Worm (Caenorhabditis elegans): ENCODE measurements around the gene Y17G9B.5.

Y17G9B.5 gene

ce11 chrIV:4771792-4772191 is 21.8 kb downstream of the Y17G9B.5 start, which contains the start of gene R11E3.2:
R11E3.2 (plus strand) TSS chrIV:4772092.
- TF ChIP-seq hlh-17 (GFP tag; optimal IDR thresholded peaks at IDR 0.05; ENCODE audit: borderline replicate concordance) (no peak), nhr-85 (tag) (no peak), pqm-1 (tag; optimal IDR thresholded peaks at IDR 0.05) (no peak), aly-2 (tag; optimal IDR thresholded peaks at IDR 0.05) (no peak), mdl-1 (tag; optimal IDR thresholded peaks at IDR 0.05) (no peak), nhr-20 (tag; optimal IDR thresholded peaks at IDR 0.05) (no peak), lin-15B (tag; optimal IDR thresholded peaks at IDR 0.05) (no peak), efl-3 (GFP tag; optimal IDR thresholded peaks at IDR 0.05) (no peak), nhr-76 (tag; optimal IDR thresholded peaks at IDR 0.05) (no peak), swsn-7 (tag; optimal IDR thresholded peaks at IDR 0.05) (no peak), nhr-12 (tag; optimal IDR thresholded peaks at IDR 0.05) (no peak), sup-37 (GFP tag; optimal IDR thresholded peaks at IDR 0.05) (no peak), unc-86 (tag; optimal IDR thresholded peaks at IDR 0.05) (no peak), ceh-82 (tag; optimal IDR thresholded peaks at IDR 0.05) (no peak), nhr-28 (tag; optimal IDR thresholded peaks at IDR 0.05) (no peak)

ce11 chrIV:4776001-4776400 is 26.0 kb downstream of the Y17G9B.5 start, which contains the start of gene R11E3.19:
R11E3.19 (minus strand) TSS chrIV:4776101.
- TF ChIP-seq mdl-1 (tag; optimal IDR thresholded peaks at IDR 0.05) (no peak), nhr-237 (tag; optimal IDR thresholded peaks at IDR 0.05) (no peak), snu-23 (GFP tag; optimal IDR thresholded peaks at IDR 0.05) (no peak), fos-1 (tag; optimal IDR thresholded peaks at IDR 0.05) (no peak)

ce11 chrIV:4776501-4776900 is 26.5 kb downstream of the Y17G9B.5 start:
- TF ChIP-seq snpc-4 (tag; optimal IDR thresholded peaks at IDR 0.05) (no peak), ama-1 (optimal IDR thresholded peaks at IDR 0.05) (no peak), fos-1 (tag; optimal IDR thresholded peaks at IDR 0.05) (no peak), nhr-237 (tag; optimal IDR thresholded peaks at IDR 0.05) (no peak), xbp-1 (tag; optimal IDR thresholded peaks at IDR 0.05) (peak; percentile 6), hlh-17 (GFP tag; optimal IDR thresholded peaks at IDR 0.05; ENCODE audit: borderline replicate concordance) (no peak), ceh-82 (tag; optimal IDR thresholded peaks at IDR 0.05) (no peak), nhr-85 (tag) (no peak)

DNA sequence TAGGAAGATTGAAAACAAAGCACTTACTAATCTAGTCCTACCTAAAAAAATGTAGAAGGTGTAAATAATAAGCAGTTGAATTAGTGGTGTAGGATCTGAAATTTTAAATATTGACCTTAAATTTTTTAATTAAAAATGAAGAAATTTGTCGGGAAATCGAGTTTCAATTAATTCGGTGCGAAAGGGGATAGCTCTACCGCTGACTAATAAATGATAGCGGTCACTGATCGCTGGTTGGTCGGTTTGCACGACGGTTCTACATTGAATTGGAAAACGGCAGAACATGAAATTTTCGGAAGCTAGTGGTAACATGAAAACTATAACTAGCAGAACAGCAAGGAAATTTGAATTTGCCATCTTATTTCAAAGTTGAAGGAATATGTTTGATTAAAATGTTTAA is 30.1 kb downstream of the Y17G9B.5 start, which contains the start of gene set-15:
set-15 (minus strand) TSS at position 101 of the 400 bp plus-strand sequence.
- TF ChIP-seq egl-13 (tag; optimal IDR thresholded peaks at IDR 0.05): no peak
- no peak for TF ChIP-seq pag-3 (tag; optimal IDR thresholded peaks at IDR 0.05; ENCODE audit: borderline replicate concordance, insufficient read depth)
- TF ChIP-seq dpl-1 (GFP tag; optimal IDR thresholded peaks at IDR 0.05): no peak
- no peak for TF ChIP-seq nhr-90 (tag; optimal IDR thresholded peaks at IDR 0.05; ENCODE audit: poor library complexity)
- TF ChIP-seq fkh-10 (GFP tag; optimal IDR thresholded peaks at IDR 0.05): no peak
- TF ChIP-seq lsy-2 (tag; optimal IDR thresholded peaks at IDR 0.05): no peak
- TF ChIP-seq nhr-47 (tag; optimal IDR thresholded peaks at IDR 0.05): no peak
- no peak for TF ChIP-seq tlp-1 (tag; optimal IDR thresholded peaks at IDR 0.05)
- no peak for TF ChIP-seq irx-1 (tag; optimal IDR thresholded peaks at IDR 0.05)
- no peak for TF ChIP-seq ceh-88 (GFP tag; IDR thresholded peaks at IDR 0.05)
- TF ChIP-seq skn-1 (tag; optimal IDR thresholded peaks at IDR 0.05): no peak
- no peak for TF ChIP-seq unc-30 (tag; optimal IDR thresholded peaks at IDR 0.05)
- no peak for TF ChIP-seq aha-1 (tag; optimal IDR thresholded peaks at IDR 0.05)
- TF ChIP-seq C16A3.4 (tag; optimal IDR thresholded peaks at IDR 0.05): no peak

DNA sequence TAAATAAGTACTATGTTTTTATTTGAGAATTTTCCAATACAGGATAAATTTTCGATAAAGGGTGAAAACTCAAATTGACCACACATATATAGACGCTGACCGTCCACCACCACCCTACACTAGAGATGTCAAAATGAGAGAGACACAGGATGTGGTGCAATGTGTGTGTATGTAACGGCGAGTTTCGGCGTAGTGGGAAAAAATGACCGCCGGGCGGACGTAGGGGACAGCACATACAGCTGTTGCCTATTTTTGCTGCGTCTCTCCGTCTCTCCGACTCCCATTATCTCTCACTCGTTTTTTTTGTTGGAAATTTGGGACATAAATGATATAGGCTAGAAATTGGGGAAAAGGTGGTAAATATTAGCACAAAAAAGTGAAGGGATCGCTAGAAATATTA is 31.1 kb downstream of the Y17G9B.5 start:
- peak in 1 of 2 experiments; percentile 29 for TF ChIP-seq lsy-2 (tag; optimal IDR thresholded peaks at IDR 0.05)
- TF ChIP-seq lin-15B (tag; optimal IDR thresholded peaks at IDR 0.05): no peak
- peak; percentile 28 for TF ChIP-seq snu-23 (GFP tag; optimal IDR thresholded peaks at IDR 0.05)
- peak; percentile 20 for TF ChIP-seq irx-1 (tag; optimal IDR thresholded peaks at IDR 0.05)
- TF ChIP-seq lin-35 (GFP tag; optimal IDR thresholded peaks at IDR 0.05): peak in 1 of 2 experiments; percentile 26
- TF ChIP-seq fkh-10 (GFP tag; optimal IDR thresholded peaks at IDR 0.05): no peak
- TF ChIP-seq efl-1 (optimal IDR thresholded peaks at IDR 0.05): peak in 1 of 2 experiments; percentile 19
- no peak for TF ChIP-seq efl-1 (GFP tag; optimal IDR thresholded peaks at IDR 0.05 in 1 of 2)

All from whole organism, L1 larva.